Worm (Caenorhabditis elegans): ENCODE measurements around the gene tag-342.

ce11 chrIII:9462785-9463467, 5.0 kb upstream of the tag-342 start:
- TF ChIP-seq tbx-37 (GFP tag; conservative IDR thresholded peaks at IDR 0.05) = no peak
- no peak for TF ChIP-seq ets-7 (tag; optimal IDR thresholded peaks at IDR 0.05)
- TF ChIP-seq hmg-4 (GFP tag; optimal IDR thresholded peaks at IDR 0.05) = no peak
- TF ChIP-seq scrt-1 (GFP tag; IDR thresholded peaks at IDR 0.05) = 0 out of 2 replicates have a peak, but pooled peaks have one; percentile 46
- no peak for TF ChIP-seq hnd-1 (tag; optimal IDR thresholded peaks at IDR 0.05)
- no peak for TF ChIP-seq flt-1 (GFP tag; IDR thresholded peaks at IDR 0.05)
- TF ChIP-seq tra-4 (tag; optimal IDR thresholded peaks at IDR 0.05) = no peak
- TF ChIP-seq F13C5.2 (tag; optimal IDR thresholded peaks at IDR 0.05) = no peak
- TF ChIP-seq ceh-13 (GFP tag; optimal IDR thresholded peaks at IDR 0.05) = no peak
- peak; percentile 91 for TF ChIP-seq ama-1 (optimal IDR thresholded peaks at IDR 0.05)
- TF ChIP-seq sea-1 (GFP tag; conservative IDR thresholded peaks at IDR 0.05) = no peak
- no peak for TF ChIP-seq ceh-36 (tag; optimal IDR thresholded peaks at IDR 0.05)
- TF ChIP-seq hmbx-1 (tag; optimal IDR thresholded peaks at IDR 0.05) = no peak

Measured in whole organism, early embryonic.